Worm (Caenorhabditis elegans) whole organism, midembryonic: Measurements from ENCODE around the gene H40L08.1.

Experiments
- T22C8.4 ChIP-seq: fragments of 200-800 bp; sonication (Bioruptor generic); IDR thresholded peaks from 2 replicates; pipeline ENCODE4 v1.3.6; 2022; ENCODE audit warnings: missing genetic modification characterization, missing compliant biosample characterization
- cog-1 ChIP-seq: sonication (generic microtip); optimal IDR thresholded peaks from 2 replicates; lab custom pipeline; 2016; ENCODE audit warnings: missing genetic modification characterization, missing compliant biosample characterization
- klf-2 ChIP-seq: fragments of 200-800 bp; sonication (Bioruptor generic); conservative IDR thresholded peaks from 2 replicates; pipeline ENCODE4 v1.3.6; 2022; ENCODE audit warnings: missing genetic modification reagents, missing genetic modification characterization, missing compliant biosample characterization
- med-1 ChIP-seq: sonication (generic microtip); optimal IDR thresholded peaks from 2 replicates; lab custom pipeline; 2017; ENCODE audit warnings: missing genetic modification characterization, mild to moderate bottlenecking, missing compliant biosample characterization, antibody characterized with exemption, missing genetic modification reagents; ENCODE audit not compliant: insufficient read depth
- ztf-23 ChIP-seq: fragments of 200-800 bp; sonication (Bioruptor generic); IDR thresholded peaks from 2 replicates; pipeline ENCODE4 v1.3.6; 2022; ENCODE audit warnings: missing genetic modification reagents, missing genetic modification characterization, missing compliant biosample characterization

DNA sequence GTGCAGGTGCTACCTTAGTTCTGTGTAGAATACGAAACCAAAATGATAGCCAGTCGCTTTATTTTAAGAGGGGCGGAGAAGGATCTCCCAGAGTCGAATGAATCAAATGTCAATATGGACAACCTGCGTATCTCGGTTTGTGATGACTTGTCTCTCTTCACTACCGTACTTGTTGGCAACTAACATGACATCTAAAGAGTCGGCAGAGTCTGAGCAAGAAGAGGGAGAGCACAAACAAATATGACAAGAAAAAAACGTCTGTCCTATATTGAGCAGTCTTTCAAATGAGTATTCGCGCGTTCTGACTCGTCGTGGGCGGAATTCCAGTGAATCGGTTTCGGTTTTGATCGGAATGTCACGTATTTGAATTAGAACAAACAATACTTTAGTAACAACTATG, 11.1 kb upstream of the H40L08.1 start, which contains the start of gene F09B12.7:
- TF ChIP-seq klf-2 (GFP tag; lab: Robert Waterston, UW) (no peak), T22C8.4 (GFP tag; lab: Robert Waterston, UW) (no peak), cog-1 (tag; lab: Kevin White, UChicago) (no peak), ztf-23 (no peak), med-1 (no peak)
